Worm (Caenorhabditis elegans) whole organism, late embryonic: ENCODE measurements around the gene C07B5.4.

Source experiments
- fkh-10 ChIP-seq: fragments of 150-350 bp; optimal IDR thresholded peaks from 2 replicates; lab custom pipeline; 2014; ENCODE audit warnings: missing biosample characterization, missing genetic modification reagents, missing genetic modification characterization
- hlh-6 ChIP-seq: sonication (generic microtip); optimal IDR thresholded peaks from 2 replicates; lab custom pipeline; 2016; ENCODE audit warnings: missing genotype, missing genetic modification characterization, missing compliant biosample characterization
- ref-2 ChIP-seq: sonication (generic microtip); optimal IDR thresholded peaks from 2 replicates; lab custom pipeline; 2016; ENCODE audit warnings: missing genetic modification characterization, missing compliant biosample characterization
- sox-2 ChIP-seq: fragments of 200-800 bp; sonication (Bioruptor generic); IDR thresholded peaks from 2 replicates; pipeline ENCODE4 v1.3.6; 2022; ENCODE audit warnings: missing genetic modification reagents, missing genetic modification characterization, missing compliant biosample characterization
- tbx-2 ChIP-seq: sonication (generic microtip); optimal IDR thresholded peaks from 2 replicates; lab custom pipeline; 2016; ENCODE audit warnings: missing genetic modification characterization, missing compliant biosample characterization
- ttx-3 ChIP-seq: sonication (generic microtip); optimal IDR thresholded peaks from 2 replicates; lab custom pipeline; 2016; ENCODE audit warnings: missing genetic modification reagents, missing genetic modification characterization, missing compliant biosample characterization

- TF ChIP-seq ttx-3 (no peak), tbx-2 (tag; lab: Kevin White, UChicago) (no peak), fkh-10 (GFP tag; lab: Kevin White, UChicago) (no peak), ref-2 (tag; lab: Kevin White, UChicago) (no peak), sox-2 (no peak), hlh-6 (tag; lab: Kevin White, UChicago) (no peak)
Observed at ce11 chrX:9529360-9529759, at the start of gene C07B5.4.
